Fruit fly (Drosophila melanogaster) whole organism: Measurements from ENCODE around the gene dop.

ENCODE experiments used
- CG8478 ChIP-seq: fragments of >200 bp; optimal IDR thresholded peaks from 2 replicates; lab custom pipeline; 2018; ENCODE audit warnings: inconsistent platforms
- Dll ChIP-seq: fragments of >200 bp; optimal IDR thresholded peaks from 2 replicates; lab custom pipeline; 2017
- EcR ChIP-seq, 2 experiments: fragments of >200 bp; optimal IDR thresholded peaks; 2 replicates each; lab custom pipeline; 2017; ENCODE audit warnings: missing biosample characterization in 2 of 2, missing genetic modification characterization in 2 of 2, missing genetic modification reagents in 2 of 2
- pan ChIP-seq: fragments of >200 bp; optimal IDR thresholded peaks from 2 replicates; lab custom pipeline; 2017
- psq ChIP-seq: fragments of >200 bp; optimal IDR thresholded peaks from 2 replicates; lab custom pipeline; 2017

DNA sequence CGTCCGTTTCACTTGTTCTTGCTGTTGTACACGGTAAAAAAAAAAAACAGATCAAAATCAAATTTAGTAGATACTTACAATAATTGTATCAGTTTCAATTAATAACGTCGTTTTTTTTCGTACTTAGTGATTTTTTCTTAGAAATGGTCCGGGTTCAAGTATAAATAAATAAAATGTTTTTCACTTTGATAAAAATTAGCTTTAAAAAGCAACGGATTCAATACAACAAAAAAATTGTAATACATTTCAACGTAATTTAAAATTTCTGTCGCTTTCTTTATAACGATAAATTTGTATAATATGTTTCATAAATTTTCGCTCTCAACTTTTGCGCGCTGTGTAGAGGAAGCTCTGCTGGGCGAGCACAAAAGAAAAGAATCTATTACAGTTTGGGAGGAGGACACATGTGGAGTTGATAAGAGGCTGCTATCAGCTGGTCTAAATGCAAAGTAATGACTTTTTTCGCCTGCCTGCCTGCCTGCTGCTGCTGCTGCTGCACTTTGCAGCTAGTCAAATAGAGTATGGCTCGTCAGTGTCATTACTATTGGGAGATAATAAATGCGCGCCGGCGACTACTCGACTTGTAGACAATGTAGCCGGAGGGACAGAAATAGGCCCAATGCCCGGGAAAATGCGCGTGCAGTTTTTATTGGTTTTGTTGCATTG is 27.8 kb upstream of the dop start:
- TF ChIP-seq psq (lab: Kevin White, UChicago), result no peak
- peak in 1 of 2 experiments; percentile 19 for TF ChIP-seq EcR (GFP tag; optimal IDR thresholded peaks at IDR 0.05; lab: Kevin White, UChicago)
- no peak for TF ChIP-seq CG8478 (lab: Kevin White, UChicago)
- no peak for TF ChIP-seq pan (lab: Kevin White, UChicago)
- TF ChIP-seq Dll (lab: Kevin White, UChicago), result no peak
